Worm (Caenorhabditis elegans) whole organism, midembryonic: ENCODE measurements around the gene B0334.10.

Source experiments
- T22C8.4 ChIP-seq: fragments of 200-800 bp; sonication (Bioruptor generic); IDR thresholded peaks from 2 replicates; pipeline ENCODE4 v1.3.6; 2022; ENCODE audit warnings: missing genetic modification characterization, missing compliant biosample characterization
- flt-1 ChIP-seq: fragments of 200-800 bp; sonication (Bioruptor generic); IDR thresholded peaks from 2 replicates; pipeline ENCODE4 v1.3.6; 2022; ENCODE audit warnings: missing genetic modification characterization, missing compliant biosample characterization
- klf-2 ChIP-seq: fragments of 200-800 bp; sonication (Bioruptor generic); conservative IDR thresholded peaks from 2 replicates; pipeline ENCODE4 v1.3.6; 2022; ENCODE audit warnings: missing genetic modification reagents, missing genetic modification characterization, missing compliant biosample characterization
- med-1 ChIP-seq: sonication (generic microtip); optimal IDR thresholded peaks from 2 replicates; lab custom pipeline; 2017; ENCODE audit warnings: missing genetic modification characterization, mild to moderate bottlenecking, missing compliant biosample characterization, antibody characterized with exemption, missing genetic modification reagents; ENCODE audit not compliant: insufficient read depth
- ref-1 ChIP-seq: fragments of 200-800 bp; sonication (Bioruptor generic); conservative IDR thresholded peaks from 2 replicates; pipeline ENCODE4 v1.3.6; 2022; ENCODE audit warnings: missing genetic modification reagents, missing genetic modification characterization, missing compliant biosample characterization
- tab-1 ChIP-seq: fragments of 200-800 bp; sonication (Bioruptor generic); IDR thresholded peaks from 2 replicates; pipeline ENCODE4 v1.3.6; 2022; ENCODE audit warnings: missing genetic modification characterization, missing compliant biosample characterization
- ztf-23 ChIP-seq: fragments of 200-800 bp; sonication (Bioruptor generic); IDR thresholded peaks from 2 replicates; pipeline ENCODE4 v1.3.6; 2022; ENCODE audit warnings: missing genetic modification reagents, missing genetic modification characterization, missing compliant biosample characterization
- ztf-29 ChIP-seq: fragments of 200-800 bp; sonication (Bioruptor generic); IDR thresholded peaks from 2 replicates; pipeline ENCODE4 v1.3.6; 2022; ENCODE audit warnings: missing genetic modification reagents, missing genetic modification characterization, missing compliant biosample characterization

DNA sequence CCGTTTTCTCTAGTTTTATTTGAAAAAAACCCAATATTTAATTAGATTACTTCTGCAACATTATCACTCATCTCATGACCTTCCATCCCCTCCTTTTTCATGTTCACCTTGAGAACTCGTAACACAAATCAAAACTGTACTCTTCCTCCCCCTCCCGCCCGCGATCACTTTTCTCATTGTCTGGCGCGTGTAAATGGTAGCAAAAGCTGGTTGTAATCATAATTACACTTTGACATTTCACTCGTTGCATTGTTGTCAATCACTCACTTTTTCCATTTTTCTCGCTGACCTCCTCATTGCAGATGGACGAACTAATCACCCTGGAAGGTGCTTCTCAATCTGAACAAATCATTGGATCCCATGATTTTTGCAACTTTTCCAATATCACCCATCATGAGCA lies 7.9 kb upstream of the B0334.10 start, which contains the start of gene npr-41:
- TF ChIP-seq flt-1, result no peak
- no peak for TF ChIP-seq klf-2
- TF ChIP-seq tab-1, result no peak
- TF ChIP-seq ztf-23, result no peak
- TF ChIP-seq med-1 (GFP tag; lab: Kevin White, UChicago), result no peak
- no peak for TF ChIP-seq ref-1
- no peak for TF ChIP-seq T22C8.4 (GFP tag; lab: Robert Waterston, UW)
- TF ChIP-seq ztf-29 (GFP tag; lab: Robert Waterston, UW), result no peak
